Fruit fly (Drosophila melanogaster): ENCODE data around the gene Jhbp5.
A peak's percentile ranks its signal among the peaks of the same experiment; 100 is the strongest.

dm6 chr3R:16025587-16026223 lies 20.2 kb downstream of the Jhbp5 start, which contains the start of gene pnr:
- TF ChIP-seq psq (optimal IDR thresholded peaks at IDR 0.05): no peak
- peak; percentile 84 for TF ChIP-seq Dll (optimal IDR thresholded peaks at IDR 0.05)
- no peak for TF ChIP-seq usp (GFP tag; optimal IDR thresholded peaks at IDR 0.05)
- TF ChIP-seq CG8478 (optimal IDR thresholded peaks at IDR 0.05): peak; percentile 63
- TF ChIP-seq pan (optimal IDR thresholded peaks at IDR 0.05): no peak

All from whole organism.